Worm (Caenorhabditis elegans) whole organism, L4/young adult: ENCODE data around the gene nhr-254.

Experiments used
- dao-5 ChIP-seq: sonication (generic microtip); optimal IDR thresholded peaks from 2 replicates; lab custom pipeline; 2016; ENCODE audit warnings: missing genotype, missing genetic modification characterization, moderate library complexity, missing compliant biosample characterization
- him-1 ChIP-seq: sonication (generic microtip); optimal IDR thresholded peaks from 2 replicates; lab custom pipeline; 2016; ENCODE audit warnings: missing genotype, missing genetic modification reagents, missing genetic modification characterization, missing compliant biosample characterization

DNA sequence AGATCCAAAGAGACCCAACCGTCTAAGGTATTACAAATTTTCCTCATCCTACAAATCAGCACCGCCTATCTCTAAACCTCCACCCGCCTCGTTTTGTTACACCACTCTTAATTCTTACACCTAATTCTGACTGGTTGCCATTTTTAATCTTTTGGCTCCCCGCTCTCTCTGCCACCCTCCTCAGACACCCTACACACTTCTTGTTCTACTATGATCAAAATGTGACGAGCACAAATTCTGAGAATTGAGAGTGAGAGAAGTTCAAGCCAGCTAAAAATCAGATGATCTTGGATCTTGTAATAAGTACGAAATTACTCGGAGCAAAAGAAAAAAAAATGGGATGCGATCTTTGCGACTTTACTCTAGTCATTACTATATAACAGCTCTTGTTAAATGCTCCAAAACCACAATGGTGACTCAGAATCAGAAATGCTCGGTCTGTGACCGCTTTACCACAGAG, 11.8 kb downstream of the nhr-254 start, which contains the start of gene nhr-252:
- no peak for TF ChIP-seq dao-5
- TF ChIP-seq him-1 (tag; lab: Kevin White, UChicago), result no peak
